Worm (Caenorhabditis elegans) whole organism, L2 larva: Measurements from ENCODE around the gene acp-6.

Source experiments
- F13H6.1 ChIP-seq: sonication (generic microtip); optimal IDR thresholded peaks from 2 replicates; lab custom pipeline; 2016; ENCODE audit warnings: missing genetic modification characterization, missing compliant biosample characterization
- alr-1 ChIP-seq: fragments of 150-350 bp; optimal IDR thresholded peaks from 2 replicates; lab custom pipeline; 2014; ENCODE audit warnings: missing biosample characterization, missing genetic modification characterization
- elt-1 ChIP-seq: fragments of 150-350 bp; optimal IDR thresholded peaks from 2 replicates; lab custom pipeline; 2014; ENCODE audit warnings: missing biosample characterization, missing genetic modification characterization
- nhr-129 ChIP-seq: fragments of 150-350 bp; optimal IDR thresholded peaks from 2 replicates; lab custom pipeline; 2014; ENCODE audit warnings: missing biosample characterization, missing genetic modification characterization

- no peak for TF ChIP-seq elt-1 (tag; lab: Kevin White, UChicago)
- peak; percentile 82 for TF ChIP-seq F13H6.1
- TF ChIP-seq nhr-129 (tag; lab: Kevin White, UChicago), result peak; percentile 79
- TF ChIP-seq alr-1 (tag; lab: Kevin White, UChicago), result no peak
Measured at ce11 chrIV:6393329-6393728, 32.6 kb downstream of the acp-6 start.
